Worm (Caenorhabditis elegans): ENCODE data around the gene str-74.
A peak's percentile ranks its signal among the peaks of the same experiment; 100 is the strongest.

str-74 gene

DNA sequence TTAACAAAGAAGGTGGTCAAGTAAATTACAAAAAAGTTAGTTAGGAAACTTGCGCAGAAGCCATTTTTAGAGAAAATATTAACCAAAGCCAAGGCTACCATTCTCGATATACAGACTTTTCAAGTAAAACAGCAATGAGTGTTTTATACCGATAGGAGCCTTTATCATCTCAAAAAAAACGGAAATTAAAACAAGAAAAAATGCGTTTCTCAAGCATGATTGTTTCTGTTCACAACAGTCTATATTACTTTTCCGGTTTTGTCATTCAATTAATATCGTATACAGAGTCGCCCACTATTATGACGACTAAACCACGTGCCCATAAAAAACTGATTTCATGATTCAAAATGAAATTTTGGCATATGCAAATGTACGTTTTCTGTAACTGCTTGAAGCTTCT is at the start of gene str-74:
TSS of gene str-74 (minus strand) at position 101 of the 400 bp plus-strand sequence.
- no peak for TF ChIP-seq isw-1 (GFP tag; IDR thresholded peaks at IDR 0.05)
- TF ChIP-seq rnt-1 (tag; optimal IDR thresholded peaks at IDR 0.05): no peak
- no peak for TF ChIP-seq nhr-20 (tag; optimal IDR thresholded peaks at IDR 0.05)
- no peak for TF ChIP-seq lin-39 (tag; optimal IDR thresholded peaks at IDR 0.05)
- no peak for TF ChIP-seq nhr-85 (tag)
- TF ChIP-seq fos-1 (tag; optimal IDR thresholded peaks at IDR 0.05): no peak
- no peak for TF ChIP-seq lin-13 (GFP tag; optimal IDR thresholded peaks at IDR 0.05)

DNA sequence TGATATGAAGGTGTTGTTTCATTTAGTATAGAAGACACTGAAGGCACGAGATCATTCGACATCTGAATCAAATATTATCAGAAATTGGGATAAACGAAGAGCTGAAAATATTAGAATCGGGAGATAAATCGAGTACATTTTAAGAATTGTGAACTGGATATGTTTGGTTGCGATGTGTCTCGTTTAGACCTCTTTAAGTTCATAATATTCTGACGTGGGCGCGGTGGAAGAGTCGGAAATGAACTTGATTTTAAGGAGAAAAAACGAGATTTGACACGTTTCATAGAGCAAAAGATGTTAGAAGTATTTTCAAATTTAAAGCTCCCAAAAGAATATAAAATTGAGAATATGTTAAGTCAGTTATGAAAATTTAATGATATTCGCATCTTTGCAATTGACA is 44.8 kb upstream of the str-74 start, which contains the start of gene npr-6:
TSS of gene npr-6 (minus strand) at position 101 of the 400 bp plus-strand sequence.
- TF ChIP-seq nhr-84 (tag; optimal IDR thresholded peaks at IDR 0.05) (no peak), efl-3 (GFP tag; optimal IDR thresholded peaks at IDR 0.05) (no peak), unc-98 (GFP tag; IDR thresholded peaks at IDR 0.05) (no peak), nhr-237 (tag; optimal IDR thresholded peaks at IDR 0.05) (no peak), lin-35 (GFP tag; optimal IDR thresholded peaks at IDR 0.05) (no peak), snpc-4 (tag; optimal IDR thresholded peaks at IDR 0.05) (no peak), lin-14 (GFP tag; optimal IDR thresholded peaks at IDR 0.05) (no peak), grh-1 (GFP tag; IDR thresholded peaks at IDR 0.05) (no peak), mef-2 (tag; optimal IDR thresholded peaks at IDR 0.05) (no peak), unc-130 (tag; optimal IDR thresholded peaks at IDR 0.05) (no peak), nhr-90 (tag; optimal IDR thresholded peaks at IDR 0.05; ENCODE audit: poor library complexity) (no peak), dpl-1 (GFP tag; optimal IDR thresholded peaks at IDR 0.05) (no peak)

DNA sequence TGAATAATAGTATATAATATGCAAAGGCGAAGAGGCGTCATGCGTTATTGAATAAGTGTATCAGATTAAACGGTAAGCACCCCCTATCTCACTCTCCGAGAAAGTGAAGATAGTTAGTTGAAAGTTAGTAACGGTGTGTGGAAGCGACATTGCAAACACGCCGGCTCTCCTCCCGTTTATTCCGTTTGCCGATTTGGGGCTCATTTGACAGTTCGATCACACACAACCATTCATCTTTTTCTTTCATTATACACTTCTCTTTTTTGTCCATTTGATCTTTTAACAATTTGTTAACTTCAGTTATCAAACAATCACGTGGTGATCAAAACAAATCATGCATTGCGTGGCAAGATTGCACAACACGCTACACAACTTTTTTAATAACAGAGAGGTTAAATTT is 38.5 kb upstream of the str-74 start, which contains the start of gene slc-9B.1:
TSS of gene slc-9B.1 (plus strand) at position 301 of the 400 bp plus-strand sequence.
- no peak for TF ChIP-seq nhr-237 (tag; optimal IDR thresholded peaks at IDR 0.05)
- no peak for TF ChIP-seq hpl-2 (GFP tag; optimal IDR thresholded peaks at IDR 0.05)
- no peak for TF ChIP-seq zip-4 (GFP tag; optimal IDR thresholded peaks at IDR 0.05)
- no peak for TF ChIP-seq unc-130 (tag; optimal IDR thresholded peaks at IDR 0.05)
- TF ChIP-seq nhr-47 (tag; optimal IDR thresholded peaks at IDR 0.05): no peak
- TF ChIP-seq F16B12.6 (tag; optimal IDR thresholded peaks at IDR 0.05): no peak
- no peak for TF ChIP-seq unc-86 (tag; optimal IDR thresholded peaks at IDR 0.05)
- TF ChIP-seq C16A3.4 (tag; optimal IDR thresholded peaks at IDR 0.05): no peak
- TF ChIP-seq unc-30 (tag; optimal IDR thresholded peaks at IDR 0.05): no peak
- TF ChIP-seq lin-35 (GFP tag; optimal IDR thresholded peaks at IDR 0.05): no peak
- no peak for TF ChIP-seq blmp-1 (tag; optimal IDR thresholded peaks at IDR 0.05)
- TF ChIP-seq ces-1 (GFP tag; optimal IDR thresholded peaks at IDR 0.05): no peak
- TF ChIP-seq nhr-19 (GFP tag; conservative IDR thresholded peaks at IDR 0.05): no peak
- no peak for TF ChIP-seq elt-3 (tag; optimal IDR thresholded peaks at IDR 0.05)
- TF ChIP-seq nhr-20 (tag; optimal IDR thresholded peaks at IDR 0.05): no peak
- no peak for TF ChIP-seq ceh-63 (GFP tag; optimal IDR thresholded peaks at IDR 0.05)
- no peak for TF ChIP-seq rnt-1 (tag; optimal IDR thresholded peaks at IDR 0.05)
- TF ChIP-seq nhr-76 (tag; optimal IDR thresholded peaks at IDR 0.05): no peak
- TF ChIP-seq unc-62 (GFP tag; optimal IDR thresholded peaks at IDR 0.05): no peak
- TF ChIP-seq hlh-4 (tag; optimal IDR thresholded peaks at IDR 0.05): no peak

DNA sequence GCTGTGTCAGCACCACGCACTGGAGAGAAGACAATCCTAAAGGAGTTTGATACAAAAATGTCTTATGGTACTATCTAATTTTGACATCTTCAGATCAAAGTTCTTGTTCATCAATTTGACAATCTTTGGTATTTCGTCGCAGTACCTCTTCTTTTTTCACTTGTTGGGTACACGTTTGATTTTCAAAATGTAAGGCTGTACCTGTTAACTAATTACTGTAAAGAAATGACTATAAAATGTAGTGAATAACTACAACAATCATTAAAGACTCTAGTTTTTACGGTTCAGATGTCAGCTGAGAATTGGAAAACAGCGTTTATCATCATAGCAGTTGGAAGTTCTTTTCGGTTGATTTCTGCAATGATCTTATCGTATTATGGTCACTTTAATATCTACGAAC is 36.3 kb upstream of the str-74 start:
- TF ChIP-seq nhr-20 (tag; optimal IDR thresholded peaks at IDR 0.05) (peak; percentile 58), nhr-85 (tag) (peak; percentile 70), mep-1 (tag; optimal IDR thresholded peaks at IDR 0.05) (no peak), sox-4 (tag; optimal IDR thresholded peaks at IDR 0.05) (no peak), blmp-1 (tag; optimal IDR thresholded peaks at IDR 0.05) (no peak), nhr-77 (tag; optimal IDR thresholded peaks at IDR 0.05) (no peak), nhr-47 (tag; optimal IDR thresholded peaks at IDR 0.05) (no peak)
